Fruit fly (Drosophila melanogaster): ENCODE measurements around the gene Gnpnat.

DNA sequence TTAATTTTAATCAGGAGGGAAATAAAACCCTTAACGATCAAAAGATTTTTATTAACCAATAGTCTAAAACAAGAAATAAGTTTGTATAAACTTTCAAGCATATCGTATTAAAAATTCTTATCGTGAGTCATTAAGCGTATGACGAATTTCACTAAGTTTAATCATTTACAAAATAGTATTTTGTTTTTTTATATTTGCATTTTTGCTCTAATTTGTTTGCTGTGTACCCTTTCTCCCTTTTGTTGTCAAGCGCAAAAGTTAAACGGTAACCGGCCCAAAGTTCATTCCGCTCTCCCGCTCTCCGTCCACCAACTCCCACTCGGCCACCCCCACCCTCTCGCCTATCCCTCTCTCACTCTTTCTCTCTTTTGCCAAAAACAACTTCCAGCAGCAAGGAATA is 25.7 kb downstream of the Gnpnat start:
- TF ChIP-seq Dek (tag; optimal IDR thresholded peaks at IDR 0.05) (no peak), CG11085 (GFP tag; IDR thresholded peaks at IDR 0.05) (no peak)
